Worm (Caenorhabditis elegans): Measurements from ENCODE around the gene C05B5.1.

- TF ChIP-seq ref-1 (GFP tag; conservative IDR thresholded peaks at IDR 0.05): no peak
- no peak for TF ChIP-seq cog-1 (tag; optimal IDR thresholded peaks at IDR 0.05)
- no peak for TF ChIP-seq ztf-29 (GFP tag; IDR thresholded peaks at IDR 0.05)
- TF ChIP-seq med-1 (GFP tag; optimal IDR thresholded peaks at IDR 0.05; ENCODE audit: insufficient read depth): no peak
- no peak for TF ChIP-seq flt-1 (GFP tag; IDR thresholded peaks at IDR 0.05)
- TF ChIP-seq ztf-23 (GFP tag; IDR thresholded peaks at IDR 0.05): no peak
- no peak for TF ChIP-seq klf-2 (GFP tag; conservative IDR thresholded peaks at IDR 0.05)
- TF ChIP-seq tab-1 (GFP tag; IDR thresholded peaks at IDR 0.05): no peak
These were observed 18.9 kb downstream of the C05B5.1 start for ce11 chrIII:9969371-9969770.
